Fruit fly (Drosophila melanogaster): ENCODE results near the gene CG44836.

DNA sequence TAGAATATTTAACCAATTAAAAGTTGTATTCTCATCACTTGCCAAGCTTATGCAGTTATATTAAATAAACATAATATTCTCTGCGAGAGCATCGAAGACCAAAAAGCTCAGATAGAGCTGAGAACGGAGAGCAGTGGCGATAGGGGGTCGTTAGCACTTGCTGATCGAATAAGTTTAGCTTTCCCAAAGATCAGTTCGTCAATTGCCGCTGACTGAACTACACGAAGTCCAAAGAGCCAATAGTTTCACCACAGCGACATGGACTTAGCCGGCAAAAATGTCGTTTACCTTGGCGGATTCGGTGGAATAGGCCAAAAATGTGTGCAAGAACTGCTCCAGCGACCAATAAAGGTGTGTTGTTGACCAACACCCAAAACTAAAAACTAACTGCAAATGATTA, 31.9 kb downstream of the CG44836 start, which contains the start of gene CG4842:
- TF ChIP-seq psq (optimal IDR thresholded peaks at IDR 0.05) (no peak), usp (GFP tag; optimal IDR thresholded peaks at IDR 0.05) (no peak), CG8478 (optimal IDR thresholded peaks at IDR 0.05) (no peak), EcR (GFP tag; optimal IDR thresholded peaks at IDR 0.05) (no peak), pan (optimal IDR thresholded peaks at IDR 0.05) (no peak), Dll (optimal IDR thresholded peaks at IDR 0.05) (no peak)
